Worm (Caenorhabditis elegans) whole organism, young adult: ENCODE data around the gene F01G10.9.

ENCODE experiments used
- C17E4.6 ChIP-seq: fragments of 200-800 bp; sonication (Bioruptor generic); IDR thresholded peaks from 2 replicates; pipeline ENCODE4 v1.3.6; 2022; ENCODE audit warnings: missing genetic modification reagents, missing genetic modification characterization, missing compliant biosample characterization
- F22D6.2 ChIP-seq: sonication (generic microtip); optimal IDR thresholded peaks from 2 replicates; lab custom pipeline; 2016; ENCODE audit warnings: mild to moderate bottlenecking, missing genetic modification characterization, missing compliant biosample characterization
- F55B11.4 ChIP-seq: sonication (generic microtip); optimal IDR thresholded peaks from 2 replicates; lab custom pipeline; 2016; ENCODE audit warnings: missing compliant biosample characterization, missing genetic modification characterization, borderline replicate concordance; ENCODE audit not compliant: insufficient read depth
- Y56A3A.18 ChIP-seq: fragments of 200-800 bp; sonication (Bioruptor generic); IDR thresholded peaks from 2 replicates; pipeline ENCODE4 v1.3.6; 2022; ENCODE audit warnings: missing genetic modification reagents, missing genetic modification characterization, missing compliant biosample characterization
- Y67H2A.10 ChIP-seq: fragments of 200-800 bp; sonication (Bioruptor generic); conservative IDR thresholded peaks from 2 replicates; pipeline ENCODE4 v1.3.6; 2022; ENCODE audit warnings: missing genetic modification reagents, missing genetic modification characterization, missing compliant biosample characterization
- ZK185.1 ChIP-seq: sonication (generic microtip); optimal IDR thresholded peaks from 2 replicates; lab custom pipeline; 2016; ENCODE audit warnings: mild to moderate bottlenecking, missing genetic modification characterization, missing compliant biosample characterization; ENCODE audit not compliant: poor library complexity, severe bottlenecking
- atf-7 ChIP-seq: sonication (generic microtip); optimal IDR thresholded peaks from 2 replicates; lab custom pipeline; 2017; ENCODE audit warnings: mild to moderate bottlenecking, missing genetic modification characterization, missing compliant biosample characterization
- attf-3 ChIP-seq: fragments of 200-800 bp; sonication (Bioruptor generic); conservative IDR thresholded peaks from 2 replicates; pipeline ENCODE4 v1.3.6; 2022; ENCODE audit warnings: missing genetic modification reagents, missing genetic modification characterization, missing compliant biosample characterization
- attf-5 ChIP-seq: fragments of 200-800 bp; sonication (Bioruptor generic); optimal IDR thresholded peaks from 2 replicates; lab custom pipeline; 2018; ENCODE audit warnings: mild to moderate bottlenecking, missing genetic modification characterization, missing compliant biosample characterization
- cebp-1 ChIP-seq, 2 experiments: fragments of 200-800 bp in 1 of 2; sonication (Bioruptor generic) in 1 of 2; sonication (generic microtip) in 1 of 2; IDR thresholded peaks in 1 of 2; optimal IDR thresholded peaks in 1 of 2; 2 replicates each; pipeline versions ENCODE4 v1.3.6 to Lab custom; 2017 to 2022; ENCODE audit warnings: missing compliant biosample characterization in 2 of 2, missing genetic modification characterization in 2 of 2, mild to moderate bottlenecking in 1 of 2, missing genetic modification reagents in 1 of 2, moderate library complexity in 1 of 2
- ceh-100 ChIP-seq: fragments of 200-800 bp; sonication (Bioruptor generic); IDR thresholded peaks from 2 replicates; pipeline ENCODE4 v1.3.6; 2022; ENCODE audit warnings: missing genetic modification reagents, missing genetic modification characterization, missing compliant biosample characterization
- ceh-40 ChIP-seq: fragments of 200-800 bp; sonication (Bioruptor generic); IDR thresholded peaks from 2 replicates; pipeline ENCODE4 v1.3.6; 2022; ENCODE audit warnings: missing genetic modification characterization, missing compliant biosample characterization
- ceh-79 ChIP-seq: sonication (generic microtip); optimal IDR thresholded peaks from 2 replicates; lab custom pipeline; 2017; ENCODE audit warnings: mild to moderate bottlenecking, missing genetic modification characterization, missing compliant biosample characterization
- chd-7 ChIP-seq: sonication (generic microtip); optimal IDR thresholded peaks from 2 replicates; lab custom pipeline; 2016; ENCODE audit warnings: mild to moderate bottlenecking, missing genetic modification characterization, moderate library complexity, missing compliant biosample characterization
- die-1 ChIP-seq: sonication (generic microtip); optimal IDR thresholded peaks from 2 replicates; lab custom pipeline; 2016; ENCODE audit warnings: missing genotype, mild to moderate bottlenecking, missing genetic modification characterization, missing compliant biosample characterization
- dpl-1 ChIP-seq: fragments of 150-350 bp; optimal IDR thresholded peaks from 2 replicates; lab custom pipeline; 2014; ENCODE audit warnings: missing biosample characterization, missing genetic modification reagents, missing genetic modification characterization
- egrh-3 ChIP-seq: fragments of 200-800 bp; sonication (Bioruptor generic); IDR thresholded peaks from 2 replicates; pipeline ENCODE4 v1.3.6; 2022; ENCODE audit warnings: missing genetic modification reagents, missing genetic modification characterization, missing compliant biosample characterization
- ekl-4 ChIP-seq: fragments of 200-800 bp; sonication (Bioruptor generic); IDR thresholded peaks from 2 replicates; pipeline ENCODE4 v1.3.6; 2022; ENCODE audit warnings: missing genetic modification reagents, missing genetic modification characterization, missing compliant biosample characterization
- ets-4 ChIP-seq: fragments of 200-800 bp; sonication (Bioruptor generic); optimal IDR thresholded peaks from 2 replicates; lab custom pipeline; 2018; ENCODE audit warnings: mild to moderate bottlenecking, missing genetic modification characterization, missing compliant biosample characterization
- him-1 ChIP-seq: sonication (generic microtip); optimal IDR thresholded peaks from 2 replicates; lab custom pipeline; 2016; ENCODE audit warnings: missing genotype, missing genetic modification reagents, missing genetic modification characterization, missing compliant biosample characterization
- lag-1 ChIP-seq: fragments of 200-800 bp; sonication (Bioruptor generic); IDR thresholded peaks from 2 replicates; pipeline ENCODE4 v1.3.6; 2022; ENCODE audit warnings: missing genetic modification reagents, missing genetic modification characterization, missing compliant biosample characterization
- let-526 ChIP-seq: fragments of 200-800 bp; sonication (Bioruptor generic); IDR thresholded peaks from 2 replicates; pipeline ENCODE4 v1.3.6; 2022; ENCODE audit warnings: missing genetic modification reagents, missing genetic modification characterization, missing compliant biosample characterization
- lsl-1 ChIP-seq: fragments of 200-800 bp; sonication (Bioruptor generic); optimal IDR thresholded peaks from 2 replicates; lab custom pipeline; 2018; ENCODE audit warnings: mild to moderate bottlenecking, missing genetic modification characterization, moderate library complexity, missing compliant biosample characterization
- madf-3 ChIP-seq: fragments of 200-800 bp; sonication (Bioruptor generic); IDR thresholded peaks from 2 replicates; pipeline ENCODE4 v1.3.6; 2022; ENCODE audit warnings: missing genetic modification reagents, missing genetic modification characterization, missing compliant biosample characterization
- mcd-1 ChIP-seq: fragments of 200-800 bp; sonication (Bioruptor generic); IDR thresholded peaks from 2 replicates; pipeline ENCODE4 v1.3.6; 2022; ENCODE audit warnings: missing genetic modification reagents, missing genetic modification characterization, missing compliant biosample characterization
- mes-4 ChIP-seq: sonication (generic microtip); optimal IDR thresholded peaks from 2 replicates; lab custom pipeline; 2016; ENCODE audit warnings: missing genotype, missing genetic modification characterization, missing compliant biosample characterization
- mxl-1 ChIP-seq: sonication (generic microtip); optimal IDR thresholded peaks from 2 replicates; lab custom pipeline; 2016; ENCODE audit warnings: missing genetic modification characterization, missing compliant biosample characterization
- nfya-1 ChIP-seq: sonication (generic microtip); optimal IDR thresholded peaks from 2 replicates; lab custom pipeline; 2017; ENCODE audit warnings: antibody characterized with exemption, missing compliant biosample characterization, missing genetic modification characterization, borderline replicate concordance; ENCODE audit not compliant: insufficient read depth
- nfya-2 ChIP-seq: fragments of 200-800 bp; sonication (Bioruptor generic); IDR thresholded peaks from 2 replicates; pipeline ENCODE4 v1.3.6; 2022; ENCODE audit warnings: missing genetic modification reagents, missing genetic modification characterization, missing compliant biosample characterization
- nhr-120 ChIP-seq: fragments of 200-800 bp; sonication (Bioruptor generic); IDR thresholded peaks from 2 replicates; pipeline ENCODE4 v1.3.6; 2022; ENCODE audit warnings: missing genetic modification characterization, missing compliant biosample characterization
- nhr-27 ChIP-seq: fragments of 200-800 bp; sonication (Bioruptor generic); optimal IDR thresholded peaks from 2 replicates; lab custom pipeline; 2018; ENCODE audit warnings: mild to moderate bottlenecking, missing genetic modification characterization, moderate library complexity, missing compliant biosample characterization
- nhr-80 ChIP-seq: sonication (generic microtip); optimal IDR thresholded peaks from 2 replicates; lab custom pipeline; 2016; ENCODE audit warnings: missing genetic modification characterization, missing compliant biosample characterization
- rec-8 ChIP-seq, 2 experiments: sonication (generic microtip); optimal IDR thresholded peaks; 2 replicates each; lab custom pipeline; 2016; ENCODE audit warnings: mild to moderate bottlenecking in 2 of 2, missing genetic modification characterization in 2 of 2, missing genetic modification reagents in 2 of 2, missing genotype in 2 of 2, missing biosample characterization in 1 of 2, missing compliant biosample characterization in 1 of 2, moderate library complexity in 1 of 2
- snpc-1.1 ChIP-seq: sonication (generic microtip); optimal IDR thresholded peaks from 2 replicates; lab custom pipeline; 2017; ENCODE audit warnings: missing genetic modification characterization, mild to moderate bottlenecking, missing compliant biosample characterization, antibody characterized with exemption, moderate library complexity, missing genotype, missing genetic modification reagents; ENCODE audit not compliant: insufficient read depth
- tbx-9 ChIP-seq: sonication (generic microtip); optimal IDR thresholded peaks from 2 replicates; lab custom pipeline; 2016; ENCODE audit warnings: borderline replicate concordance, missing genetic modification characterization, inconsistent platforms, missing compliant biosample characterization
- tlf-1 ChIP-seq: fragments of 200-800 bp; sonication (Bioruptor generic); optimal IDR thresholded peaks from 2 replicates; lab custom pipeline; 2018; ENCODE audit warnings: mild to moderate bottlenecking, missing genetic modification characterization, missing compliant biosample characterization
- unc-130 ChIP-seq: sonication (generic microtip); optimal IDR thresholded peaks from 2 replicates; lab custom pipeline; 2016; ENCODE audit warnings: missing genetic modification reagents, missing genetic modification characterization, missing compliant biosample characterization
- ztf-25 ChIP-seq: fragments of 200-800 bp; sonication (Bioruptor generic); IDR thresholded peaks from 2 replicates; pipeline ENCODE4 v1.3.6; 2022; ENCODE audit warnings: missing genetic modification reagents, missing genetic modification characterization, missing compliant biosample characterization
- ztf-28 ChIP-seq: fragments of 200-800 bp; sonication (Bioruptor generic); IDR thresholded peaks from 2 replicates; pipeline ENCODE4 v1.3.6; 2022; ENCODE audit warnings: missing genetic modification reagents, missing genetic modification characterization, missing compliant biosample characterization
- ztf-3 ChIP-seq: fragments of 200-800 bp; sonication (Bioruptor generic); optimal IDR thresholded peaks from 2 replicates; lab custom pipeline; 2018; ENCODE audit warnings: mild to moderate bottlenecking, missing genetic modification characterization, missing compliant biosample characterization

The F01G10.9 gene

DNA sequence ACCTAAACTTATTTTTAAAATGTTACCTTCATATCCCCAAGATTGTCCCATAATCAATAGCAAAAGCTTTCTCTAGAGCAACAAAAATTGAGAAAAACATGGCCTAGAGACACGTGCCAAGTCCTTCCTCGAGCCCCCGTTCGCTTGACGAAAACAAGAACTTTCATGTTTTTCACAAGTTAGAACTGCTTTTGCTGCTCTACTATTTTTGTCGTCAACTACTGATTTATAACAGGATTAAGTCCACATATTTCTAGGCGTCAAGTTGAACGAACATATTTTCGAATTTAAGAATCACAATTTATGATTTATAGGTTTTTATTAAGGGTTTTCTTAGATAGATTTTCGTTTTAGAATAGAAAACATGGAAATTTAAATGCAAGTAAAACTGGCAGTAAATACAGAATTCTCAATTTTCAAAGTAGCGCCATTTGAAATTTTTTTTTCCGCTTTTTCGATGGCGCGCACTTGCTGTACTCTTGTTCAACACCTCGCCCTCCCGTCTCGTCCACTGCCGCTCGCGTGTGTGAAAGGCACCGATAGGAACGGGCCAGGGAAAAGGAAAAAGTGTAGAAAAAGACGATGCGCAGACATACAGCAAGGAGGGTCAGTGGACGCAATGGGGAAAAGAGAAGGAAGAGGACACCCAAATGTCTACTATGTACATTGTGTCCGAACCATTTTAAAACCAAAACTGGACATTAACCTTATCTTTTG lies 24.9 kb upstream of the F01G10.9 start, which contains the start of gene rad-51 (continued):
- no peak for TF ChIP-seq atf-7
- no peak for TF ChIP-seq ekl-4 (GFP tag; lab: Robert Waterston, UW)
- TF ChIP-seq mes-4 (tag; lab: Kevin White, UChicago) = no peak
- no peak for TF ChIP-seq egrh-3 (GFP tag; lab: Robert Waterston, UW)
- TF ChIP-seq ceh-79 (tag; lab: Kevin White, UChicago) = no peak
- TF ChIP-seq Y67H2A.10 = no peak
- no peak for TF ChIP-seq C17E4.6 (GFP tag; lab: Robert Waterston, UW)
- TF ChIP-seq nhr-80 (tag; lab: Kevin White, UChicago) = peak; percentile 70
- no peak for TF ChIP-seq let-526 (GFP tag; lab: Robert Waterston, UW)
- no peak for TF ChIP-seq ceh-40
- TF ChIP-seq nhr-27 (tag; lab: Kevin White, UChicago) = no peak
- TF ChIP-seq snpc-1.1 (tag; lab: Kevin White, UChicago) = no peak
- no peak for TF ChIP-seq madf-3
- no peak for TF ChIP-seq ztf-28 (GFP tag; lab: Robert Waterston, UW)
- TF ChIP-seq ZK185.1 (tag; lab: Kevin White, UChicago) = no peak
- TF ChIP-seq lsl-1 (GFP tag; lab: Kevin White, UChicago) = no peak
- TF ChIP-seq mxl-1 = no peak
- TF ChIP-seq nhr-120 (GFP tag; lab: Robert Waterston, UW) = no peak
- TF ChIP-seq tbx-9 (tag; lab: Kevin White, UChicago) = no peak
- TF ChIP-seq ets-4 (GFP tag; lab: Kevin White, UChicago) = no peak
- no peak for TF ChIP-seq F55B11.4 (tag; lab: Kevin White, UChicago)
- TF ChIP-seq attf-3 = 0 out of 2 replicates have a peak, but pooled peaks have one; percentile 38
- no peak for TF ChIP-seq rec-8 (tag; optimal IDR thresholded peaks at IDR 0.05; lab: Kevin White, UChicago)
- no peak for TF ChIP-seq ceh-100 (GFP tag; lab: Robert Waterston, UW)
- no peak for TF ChIP-seq ztf-25 (GFP tag; lab: Robert Waterston, UW)
- TF ChIP-seq nfya-2 (GFP tag; lab: Robert Waterston, UW) = no peak
- no peak for TF ChIP-seq tlf-1 (GFP tag; lab: Kevin White, UChicago)
- no peak for TF ChIP-seq ztf-3 (GFP tag; lab: Kevin White, UChicago)
- no peak for TF ChIP-seq F22D6.2
- no peak for TF ChIP-seq cebp-1 (GFP tag; IDR thresholded peaks at IDR 0.05; lab: Robert Waterston, UW)
- no peak for TF ChIP-seq cebp-1 (tag; optimal IDR thresholded peaks at IDR 0.05; lab: Kevin White, UChicago)
- TF ChIP-seq Y56A3A.18 (GFP tag; lab: Robert Waterston, UW) = no peak
- no peak for TF ChIP-seq unc-130 (GFP tag; lab: Kevin White, UChicago)
- no peak for TF ChIP-seq die-1
- TF ChIP-seq dpl-1 = peak; percentile 49
- TF ChIP-seq him-1 (tag; lab: Kevin White, UChicago) = no peak
- TF ChIP-seq nfya-1 (tag; lab: Kevin White, UChicago) = no peak
- no peak for TF ChIP-seq lag-1 (GFP tag; lab: Robert Waterston, UW)
- peak; percentile 80 for TF ChIP-seq mcd-1 (GFP tag; lab: Robert Waterston, UW)
- TF ChIP-seq chd-7 = no peak
- TF ChIP-seq attf-5 (GFP tag; lab: Kevin White, UChicago) = peak; percentile 77
